Worm (Caenorhabditis elegans) whole organism, L1 larva: ENCODE measurements around the gene K04C2.7.
A peak's percentile ranks its signal among the peaks of the same experiment; 100 is the strongest.

Experiments
- C04F5.9 ChIP-seq: sonication (generic microtip); optimal IDR thresholded peaks from 2 replicates; lab custom pipeline; 2016; ENCODE audit warnings: missing genetic modification characterization, missing compliant biosample characterization
- F16B12.6 ChIP-seq: fragments of 150-350 bp; optimal IDR thresholded peaks from 2 replicates; lab custom pipeline; 2014; ENCODE audit warnings: missing biosample characterization, missing genetic modification characterization
- Y116A8C.19 ChIP-seq: sonication (generic microtip); optimal IDR thresholded peaks from 2 replicates; lab custom pipeline; 2016; ENCODE audit warnings: missing compliant biosample characterization, missing genetic modification characterization, borderline replicate concordance
- aly-2 ChIP-seq: fragments of 150-350 bp; optimal IDR thresholded peaks from 2 replicates; lab custom pipeline; 2014; ENCODE audit warnings: missing biosample characterization, missing genetic modification characterization
- ama-1 ChIP-seq: fragments of 150-350 bp; optimal IDR thresholded peaks from 2 replicates; lab custom pipeline; 2014
- blmp-1 ChIP-seq: fragments of 150-350 bp; optimal IDR thresholded peaks from 2 replicates; lab custom pipeline; 2014; ENCODE audit warnings: missing biosample characterization, missing genetic modification characterization
- ceh-82 ChIP-seq, 3 experiments: fragments of 150-350 bp in 1 of 3; sonication (generic microtip) in 2 of 3; optimal IDR thresholded peaks; 2 replicates each; lab custom pipeline; 2014 to 2017; ENCODE audit warnings: missing biosample characterization in 3 of 3, missing genetic modification characterization in 3 of 3
- dsc-1 ChIP-seq: sonication (generic microtip); optimal IDR thresholded peaks from 2 replicates; lab custom pipeline; 2016; ENCODE audit warnings: mild to moderate bottlenecking, missing genetic modification characterization, missing compliant biosample characterization
- egl-13 ChIP-seq: sonication (generic microtip); optimal IDR thresholded peaks from 2 replicates; lab custom pipeline; 2016; ENCODE audit warnings: missing genotype, missing genetic modification reagents, missing genetic modification characterization, missing compliant biosample characterization
- egl-27 ChIP-seq, 2 experiments: fragments of 150-350 bp in 1 of 2; sonication (generic microtip); optimal IDR thresholded peaks; 3 replicates each; lab custom pipeline; 2017 to 2018; ENCODE audit warnings: missing biosample characterization in 2 of 2, missing genetic modification characterization in 2 of 2, missing genetic modification reagents in 2 of 2
- elt-2 ChIP-seq: sonication (generic microtip); optimal IDR thresholded peaks from 2 replicates; lab custom pipeline; 2016; ENCODE audit warnings: missing genetic modification characterization, mild to moderate bottlenecking, inconsistent platforms, missing compliant biosample characterization, missing genetic modification reagents
- ets-5 ChIP-seq: fragments of 200-800 bp; sonication (Bioruptor generic); IDR thresholded peaks from 2 replicates; pipeline ENCODE4 v1.3.6; 2022; ENCODE audit warnings: missing genetic modification characterization, missing compliant biosample characterization
- fkh-8 ChIP-seq: sonication (generic microtip); optimal IDR thresholded peaks from 2 replicates; lab custom pipeline; 2016; ENCODE audit warnings: mild to moderate bottlenecking, missing genetic modification characterization, missing compliant biosample characterization
- fos-1 ChIP-seq: fragments of 150-350 bp; optimal IDR thresholded peaks from 2 replicates; lab custom pipeline; 2014; ENCODE audit warnings: missing biosample characterization, missing genetic modification characterization
- grh-1 ChIP-seq: fragments of 200-800 bp; sonication (Bioruptor generic); IDR thresholded peaks from 2 replicates; pipeline ENCODE4 v1.3.6; 2022; ENCODE audit warnings: missing genetic modification reagents, missing genetic modification characterization, missing compliant biosample characterization
- irx-1 ChIP-seq: sonication (generic microtip); optimal IDR thresholded peaks from 2 replicates; lab custom pipeline; 2016; ENCODE audit warnings: missing genetic modification characterization, missing compliant biosample characterization
- jun-1 ChIP-seq: fragments of 150-350 bp; optimal IDR thresholded peaks from 2 replicates; lab custom pipeline; 2014; ENCODE audit warnings: missing biosample characterization, missing genetic modification reagents, missing genetic modification characterization
- lin-13 ChIP-seq: fragments of 150-350 bp; optimal IDR thresholded peaks from 2 replicates; lab custom pipeline; 2014; ENCODE audit warnings: missing biosample characterization, missing genetic modification reagents, missing genetic modification characterization
- lin-14 ChIP-seq: fragments of 200-800 bp; sonication (Bioruptor generic); optimal IDR thresholded peaks from 2 replicates; lab custom pipeline; 2018; ENCODE audit warnings: mild to moderate bottlenecking, missing genetic modification characterization, moderate library complexity, missing compliant biosample characterization
- lin-15B ChIP-seq: fragments of 150-350 bp; sonication (generic microtip); optimal IDR thresholded peaks from 3 replicates; lab custom pipeline; 2014; ENCODE audit warnings: missing biosample characterization, missing genetic modification characterization
- lin-35 ChIP-seq, 2 experiments: fragments of 150-350 bp; optimal IDR thresholded peaks; 2 replicates each; lab custom pipeline; 2014; ENCODE audit warnings: missing biosample characterization in 2 of 2, missing genetic modification characterization in 2 of 2, missing genetic modification reagents in 2 of 2
- lin-39 ChIP-seq: fragments of 150-350 bp; optimal IDR thresholded peaks from 2 replicates; lab custom pipeline; 2014; ENCODE audit warnings: missing biosample characterization, missing genetic modification reagents, missing genetic modification characterization
- lir-3 ChIP-seq: sonication (generic microtip); optimal IDR thresholded peaks from 2 replicates; lab custom pipeline; 2016; ENCODE audit warnings: mild to moderate bottlenecking, missing genetic modification characterization, moderate library complexity, missing compliant biosample characterization; ENCODE audit not compliant: poor library complexity
- mab-9 ChIP-seq: fragments of 200-800 bp; sonication (Bioruptor generic); IDR thresholded peaks from 2 replicates; pipeline ENCODE4 v1.3.6; 2022; ENCODE audit warnings: missing genetic modification reagents, missing genetic modification characterization, missing compliant biosample characterization
- mdl-1 ChIP-seq, 2 experiments: fragments of 150-350 bp; optimal IDR thresholded peaks; 2 replicates each; lab custom pipeline; 2014 to 2017; ENCODE audit warnings: missing biosample characterization in 2 of 2, missing genetic modification characterization in 2 of 2, inconsistent platforms in 1 of 2
- mef-2 ChIP-seq: fragments of 150-350 bp; optimal IDR thresholded peaks from 2 replicates; lab custom pipeline; 2014; ENCODE audit warnings: missing biosample characterization, missing genetic modification characterization
- mep-1 ChIP-seq: fragments of 150-350 bp; optimal IDR thresholded peaks from 2 replicates; lab custom pipeline; 2014; ENCODE audit warnings: missing biosample characterization, missing genetic modification characterization
- nhr-11 ChIP-seq: fragments of 150-350 bp; optimal IDR thresholded peaks from 2 replicates; lab custom pipeline; 2014; ENCODE audit warnings: missing biosample characterization, missing genetic modification characterization
- nhr-19 ChIP-seq: fragments of 200-800 bp; sonication (Bioruptor generic); conservative IDR thresholded peaks from 2 replicates; pipeline ENCODE4 v1.3.6; 2022; ENCODE audit warnings: missing genetic modification characterization, missing compliant biosample characterization
- nhr-20 ChIP-seq: sonication (generic microtip); optimal IDR thresholded peaks from 2 replicates; lab custom pipeline; 2016; ENCODE audit warnings: mild to moderate bottlenecking, missing genetic modification characterization, missing compliant biosample characterization
- nhr-71 ChIP-seq: sonication (generic microtip); optimal IDR thresholded peaks from 2 replicates; lab custom pipeline; 2016; ENCODE audit warnings: mild to moderate bottlenecking, missing genetic modification characterization, moderate library complexity, missing compliant biosample characterization
- nhr-76 ChIP-seq: sonication (generic microtip); optimal IDR thresholded peaks from 2 replicates; lab custom pipeline; 2017; ENCODE audit warnings: missing biosample characterization, missing genetic modification characterization
- nhr-84 ChIP-seq: sonication (generic microtip); optimal IDR thresholded peaks from 2 replicates; lab custom pipeline; 2017; ENCODE audit warnings: missing biosample characterization, missing genetic modification characterization
- nhr-85 ChIP-seq: sonication (generic microtip); peaks from one replicate; lab custom pipeline; 2016; ENCODE audit warnings: missing genetic modification characterization, inconsistent platforms, missing compliant biosample characterization
- nhr-90 ChIP-seq: sonication (generic microtip); optimal IDR thresholded peaks from 2 replicates; lab custom pipeline; 2016; ENCODE audit warnings: mild to moderate bottlenecking, missing genetic modification characterization, missing compliant biosample characterization; ENCODE audit not compliant: poor library complexity
- pqm-1 ChIP-seq: sonication (generic microtip); optimal IDR thresholded peaks from 3 replicates; lab custom pipeline; 2017; ENCODE audit warnings: missing biosample characterization, missing genetic modification characterization
- rnt-1 ChIP-seq: sonication (generic microtip); optimal IDR thresholded peaks from 2 replicates; lab custom pipeline; 2016; ENCODE audit warnings: mild to moderate bottlenecking, missing genetic modification characterization, moderate library complexity, missing compliant biosample characterization
- snpc-4 ChIP-seq: fragments of 150-350 bp; optimal IDR thresholded peaks from 2 replicates; lab custom pipeline; 2014; ENCODE audit warnings: missing biosample characterization, missing genetic modification characterization
- snu-23 ChIP-seq: sonication (generic microtip); optimal IDR thresholded peaks from 2 replicates; lab custom pipeline; 2016; ENCODE audit warnings: missing genetic modification characterization, missing compliant biosample characterization
- sup-37 ChIP-seq: fragments of 200-800 bp; sonication (Bioruptor generic); optimal IDR thresholded peaks from 2 replicates; lab custom pipeline; 2018; ENCODE audit warnings: mild to moderate bottlenecking, missing genetic modification characterization, missing compliant biosample characterization
- swsn-7 ChIP-seq: sonication (generic microtip); optimal IDR thresholded peaks from 2 replicates; lab custom pipeline; 2016; ENCODE audit warnings: missing genetic modification characterization, missing compliant biosample characterization
- tlp-1 ChIP-seq: fragments of 150-350 bp; optimal IDR thresholded peaks from 2 replicates; lab custom pipeline; 2014; ENCODE audit warnings: missing biosample characterization, missing genetic modification characterization
- unc-130 ChIP-seq: fragments of 150-350 bp; optimal IDR thresholded peaks from 2 replicates; lab custom pipeline; 2017; ENCODE audit warnings: missing biosample characterization, missing genetic modification characterization, inconsistent platforms
- vab-15 ChIP-seq: sonication (generic microtip); optimal IDR thresholded peaks from 2 replicates; lab custom pipeline; 2017; ENCODE audit warnings: missing genotype, mild to moderate bottlenecking, missing genetic modification characterization, missing compliant biosample characterization
- xbp-1 ChIP-seq: sonication (generic microtip); optimal IDR thresholded peaks from 2 replicates; lab custom pipeline; 2016; ENCODE audit warnings: missing genetic modification characterization, missing compliant biosample characterization
- zip-4 ChIP-seq: fragments of 200-800 bp; sonication (Bioruptor generic); optimal IDR thresholded peaks from 2 replicates; lab custom pipeline; 2018; ENCODE audit warnings: mild to moderate bottlenecking, missing genetic modification characterization, moderate library complexity, missing compliant biosample characterization
- ztf-11 ChIP-seq, 2 experiments: sonication (generic microtip); optimal IDR thresholded peaks; 2 replicates each; lab custom pipeline; 2016 to 2017; ENCODE audit warnings: missing genetic modification characterization in 2 of 2, missing biosample characterization in 1 of 2, missing compliant biosample characterization in 1 of 2
- ztf-4 ChIP-seq: fragments of 150-350 bp; optimal IDR thresholded peaks from 2 replicates; lab custom pipeline; 2014; ENCODE audit warnings: missing biosample characterization, missing genetic modification characterization

The K04C2.7 gene

ce11 chrIII:6895166-6895565 lies 14.3 kb downstream of the K04C2.7 start (continued):
- TF ChIP-seq snu-23: peak; percentile 86
- TF ChIP-seq nhr-11 (tag; lab: Kevin White, UChicago): peak; percentile 4

DNA sequence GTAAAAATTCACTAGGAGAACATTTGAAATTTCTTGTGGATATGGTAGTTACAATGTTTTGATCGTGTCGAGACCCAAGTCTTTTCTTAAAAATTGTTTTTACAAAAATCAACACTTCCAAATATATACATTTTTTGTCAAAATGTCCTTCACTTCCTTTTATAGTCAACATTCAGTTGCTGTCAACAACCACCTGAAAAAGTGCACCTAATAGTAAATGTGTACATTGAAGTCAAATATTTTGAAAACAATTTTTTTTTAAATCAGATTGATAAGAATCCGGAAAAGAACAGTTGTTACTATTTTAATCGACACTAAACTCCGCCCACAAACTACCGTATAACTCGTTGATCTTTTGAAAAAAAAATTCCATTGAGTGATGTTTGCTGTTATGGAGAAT lies 14.8 kb downstream of the K04C2.7 start:
- no peak for TF ChIP-seq mep-1 (tag; lab: Kevin White, UChicago)
- TF ChIP-seq C04F5.9: no peak
- TF ChIP-seq nhr-76 (tag; lab: Kevin White, UChicago): no peak
- no peak for TF ChIP-seq lir-3 (tag; lab: Kevin White, UChicago)
- TF ChIP-seq jun-1: no peak
- no peak for TF ChIP-seq mef-2 (tag; lab: Kevin White, UChicago)
- TF ChIP-seq ama-1: no peak
- no peak for TF ChIP-seq nhr-20
- TF ChIP-seq nhr-84: no peak
- no peak for TF ChIP-seq nhr-90 (tag; lab: Kevin White, UChicago)
- no peak for TF ChIP-seq egl-27 (tag; optimal IDR thresholded peaks at IDR 0.05; lab: Kevin White, UChicago)
- TF ChIP-seq pqm-1: no peak
- TF ChIP-seq ztf-11 (tag; optimal IDR thresholded peaks at IDR 0.05; lab: Kevin White, UChicago): no peak
- no peak for TF ChIP-seq tlp-1 (tag; lab: Kevin White, UChicago)
- no peak for TF ChIP-seq nhr-85 (tag; lab: Kevin White, UChicago)
- TF ChIP-seq mab-9 (GFP tag; lab: Robert Waterston, UW): no peak
- no peak for TF ChIP-seq lin-15B (tag; lab: Kevin White, UChicago)
- no peak for TF ChIP-seq xbp-1 (tag; lab: Kevin White, UChicago)
- no peak for TF ChIP-seq vab-15 (tag; lab: Kevin White, UChicago)
- no peak for TF ChIP-seq zip-4 (GFP tag; lab: Kevin White, UChicago)

- TF ChIP-seq nhr-90 (tag; lab: Kevin White, UChicago): peak; percentile 84
- peak; percentile 73 for TF ChIP-seq xbp-1 (tag; lab: Kevin White, UChicago)
- TF ChIP-seq elt-2: peak; percentile 30
- peak; percentile 67 to 80 for TF ChIP-seq lin-35 (GFP tag; optimal IDR thresholded peaks at IDR 0.05; lab: Kevin White, UChicago)
- peak; percentile 82 for TF ChIP-seq blmp-1 (tag; lab: Kevin White, UChicago)
- peak; percentile 64 for TF ChIP-seq dsc-1 (tag; lab: Kevin White, UChicago)
- peak; percentile 83 for TF ChIP-seq grh-1 (GFP tag; lab: Robert Waterston, UW)
- TF ChIP-seq F16B12.6: peak; percentile 33
- peak; percentile 10 to 55 for TF ChIP-seq egl-27 (tag; optimal IDR thresholded peaks at IDR 0.05; lab: Kevin White, UChicago)
- peak; percentile 95 for TF ChIP-seq unc-130
- TF ChIP-seq ztf-4 (tag; lab: Kevin White, UChicago): peak; percentile 85
- peak; percentile 59 for TF ChIP-seq mef-2 (tag; lab: Kevin White, UChicago)
- peak; percentile 61 for TF ChIP-seq irx-1 (tag; lab: Kevin White, UChicago)
- peak; percentile 23 for TF ChIP-seq snpc-4 (tag; lab: Kevin White, UChicago)
- TF ChIP-seq lin-15B (tag; lab: Kevin White, UChicago): no peak
- TF ChIP-seq sup-37 (GFP tag; lab: Kevin White, UChicago): no peak
- TF ChIP-seq aly-2 (tag; lab: Kevin White, UChicago): no peak
- peak in 1 of 2 experiments; percentile 84 for TF ChIP-seq mdl-1 (tag; optimal IDR thresholded peaks at IDR 0.05; lab: Kevin White, UChicago)
- TF ChIP-seq nhr-71 (tag; lab: Kevin White, UChicago): peak; percentile 97
- TF ChIP-seq fos-1 (tag; lab: Kevin White, UChicago): peak; percentile 48
- TF ChIP-seq lin-39 (tag; lab: Kevin White, UChicago): peak; percentile 76
- TF ChIP-seq swsn-7 (tag; lab: Kevin White, UChicago): peak; percentile 82
- no peak for TF ChIP-seq ets-5 (GFP tag; lab: Robert Waterston, UW)
- TF ChIP-seq egl-13 (tag; lab: Kevin White, UChicago): no peak
- no peak for TF ChIP-seq Y116A8C.19 (tag; lab: Kevin White, UChicago)
- peak; percentile 51 for TF ChIP-seq lin-13 (GFP tag; lab: Kevin White, UChicago)
- peak; percentile 91 for TF ChIP-seq rnt-1 (tag; lab: Kevin White, UChicago)
- peak; percentile 96 for TF ChIP-seq nhr-20
- peak; percentile 9 to 73 (median 72) for TF ChIP-seq ceh-82 (tag; optimal IDR thresholded peaks at IDR 0.05; lab: Kevin White, UChicago)
- TF ChIP-seq nhr-19 (GFP tag; lab: Robert Waterston, UW): peak; percentile 94
- no peak for TF ChIP-seq tlp-1 (tag; lab: Kevin White, UChicago)
- peak; percentile 90 for TF ChIP-seq mep-1 (tag; lab: Kevin White, UChicago)
- peak; percentile 30 for TF ChIP-seq fkh-8 (tag; lab: Kevin White, UChicago)
- TF ChIP-seq nhr-11 (tag; lab: Kevin White, UChicago): peak; percentile 68
- TF ChIP-seq nhr-85 (tag; lab: Kevin White, UChicago): peak; percentile 99
- TF ChIP-seq lin-14: peak; percentile 95
Observed at ce11 chrIII:6897587-6898064, 16.7 kb downstream of the K04C2.7 start, which contains the start of gene T07E3.4. TSS of gene T07E3.4 (plus strand) at chrIII:6898014.
